Worm (Caenorhabditis elegans) whole organism, young adult: ENCODE data around the gene abu-14.

Source experiments
- T26A5.8 ChIP-seq: sonication (generic microtip); optimal IDR thresholded peaks from 2 replicates; lab custom pipeline; 2016; ENCODE audit warnings: missing genetic modification characterization, missing compliant biosample characterization
- egl-44 ChIP-seq: fragments of 200-800 bp; sonication (Bioruptor generic); IDR thresholded peaks from 2 replicates; pipeline ENCODE4 v1.3.6; 2022; ENCODE audit warnings: missing genetic modification reagents, missing genetic modification characterization, missing compliant biosample characterization
- ets-4 ChIP-seq: fragments of 200-800 bp; sonication (Bioruptor generic); optimal IDR thresholded peaks from 2 replicates; lab custom pipeline; 2018; ENCODE audit warnings: mild to moderate bottlenecking, missing genetic modification characterization, missing compliant biosample characterization
- ztf-25 ChIP-seq: fragments of 200-800 bp; sonication (Bioruptor generic); IDR thresholded peaks from 2 replicates; pipeline ENCODE4 v1.3.6; 2022; ENCODE audit warnings: missing genetic modification reagents, missing genetic modification characterization, missing compliant biosample characterization

- TF ChIP-seq T26A5.8 (tag; lab: Kevin White, UChicago) = no peak
- TF ChIP-seq ztf-25 (GFP tag; lab: Robert Waterston, UW) = no peak
- TF ChIP-seq ets-4 (GFP tag; lab: Kevin White, UChicago) = no peak
- no peak for TF ChIP-seq egl-44 (GFP tag; lab: Robert Waterston, UW)
These were observed 36.4 kb downstream of the abu-14 start for ce11 chrII:9190513-9191099.
